Fruit fly (Drosophila melanogaster): ENCODE measurements around the gene Osi1.

The Osi1 gene

dm6 chr3R:6182511-6182910, 9.2 kb downstream of the Osi1 start (continued):
- TF ChIP-seq CG17359 (tag; optimal IDR thresholded peaks at IDR 0.05) (no peak), Hr51 (GFP tag; optimal IDR thresholded peaks at IDR 0.05) (no peak), CG18764 (GFP tag; optimal IDR thresholded peaks at IDR 0.05) (peak; percentile 5), CG6854 (GFP tag; optimal IDR thresholded peaks at IDR 0.05) (no peak), slbo (GFP tag; IDR thresholded peaks at IDR 0.05) (no peak), CG8290 (GFP tag; optimal IDR thresholded peaks at IDR 0.05) (no peak), CG8290 (tag; optimal IDR thresholded peaks at IDR 0.05) (no peak), CG10959 (GFP tag; IDR thresholded peaks at IDR 0.05) (no peak), bigmax (GFP tag; optimal IDR thresholded peaks at IDR 0.05) (no peak), CG2120 (GFP tag; optimal IDR thresholded peaks at IDR 0.05) (no peak), bcd (GFP tag; optimal IDR thresholded peaks at IDR 0.05) (no peak), Hr78 (GFP tag; optimal IDR thresholded peaks at IDR 0.05) (no peak), br (optimal IDR thresholded peaks at IDR 0.05) (no peak), Abd-B (GFP tag; optimal IDR thresholded peaks at IDR 0.05) (no peak), CG6175 (GFP tag; IDR thresholded peaks at IDR 0.05) (no peak), CG32772 (GFP tag; IDR thresholded peaks at IDR 0.05) (no peak), tx (GFP tag; optimal IDR thresholded peaks at IDR 0.05) (no peak), Sox100B (GFP tag; optimal IDR thresholded peaks at IDR 0.05) (peak; percentile 18), jigr1 (GFP tag; IDR thresholded peaks at IDR 0.05) (no peak), Xbp1 (GFP tag; optimal IDR thresholded peaks at IDR 0.05) (no peak), odd (GFP tag; optimal IDR thresholded peaks at IDR 0.05) (peak; percentile 29), ken (GFP tag; IDR thresholded peaks at IDR 0.05) (no peak), Lpt (GFP tag; optimal IDR thresholded peaks at IDR 0.05) (no peak), CG9817 (tag; optimal IDR thresholded peaks at IDR 0.05) (no peak), CG8359 (GFP tag; optimal IDR thresholded peaks at IDR 0.05; ENCODE audit: borderline replicate concordance) (no peak), ttk (GFP tag; IDR thresholded peaks at IDR 0.05) (0 out of 2 replicates have a peak, but pooled peaks have one; percentile 12), CG12769 (tag; optimal IDR thresholded peaks at IDR 0.05) (no peak), CG2875 (GFP tag; optimal IDR thresholded peaks at IDR 0.05) (peak; percentile 46), inv (GFP tag; IDR thresholded peaks at IDR 0.05; ENCODE audit: partially characterized antibody) (no peak), HLHmδ (GFP tag; optimal IDR thresholded peaks at IDR 0.05) (no peak), BtbVII (GFP tag; optimal IDR thresholded peaks at IDR 0.05) (peak; percentile 40), fd64A (GFP tag; optimal IDR thresholded peaks at IDR 0.05) (peak; percentile 49), sens-2 (GFP tag; IDR thresholded peaks at IDR 0.05) (no peak), dpn (GFP tag; optimal IDR thresholded peaks at IDR 0.05) (peak in 1 of 2 experiments; percentile 16), unpg (GFP tag; optimal IDR thresholded peaks at IDR 0.05) (peak; percentile 21), fd3F (GFP tag; optimal IDR thresholded peaks at IDR 0.05) (no peak), gcm2 (GFP tag; optimal IDR thresholded peaks at IDR 0.05) (no peak), CG33213 (GFP tag; optimal IDR thresholded peaks at IDR 0.05) (no peak), CG15696 (tag; optimal IDR thresholded peaks at IDR 0.05) (no peak), tin (GFP tag; optimal IDR thresholded peaks at IDR 0.05) (no peak), Asciz (GFP tag; optimal IDR thresholded peaks at IDR 0.05) (peak; percentile 45), Poxn (GFP tag; IDR thresholded peaks at IDR 0.05) (no peak), E2f1 (GFP tag; IDR thresholded peaks at IDR 0.05) (no peak), Tbp (GFP tag; optimal IDR thresholded peaks at IDR 0.05) (no peak), CG13123 (GFP tag; optimal IDR thresholded peaks at IDR 0.05) (no peak), mirr (GFP tag; optimal IDR thresholded peaks at IDR 0.05) (no peak), CG2678 (tag; optimal IDR thresholded peaks at IDR 0.05) (peak; percentile 57), CG31388 (GFP tag; optimal IDR thresholded peaks at IDR 0.05) (no peak), Opbp (GFP tag; IDR thresholded peaks at IDR 0.05; ENCODE audit: partially characterized antibody) (no peak), CG7963 (GFP tag; IDR thresholded peaks at IDR 0.05; ENCODE audit: partially characterized antibody) (no peak), Hmr (GFP tag; optimal IDR thresholded peaks at IDR 0.05) (peak; percentile 44), CG6689 (GFP tag; IDR thresholded peaks at IDR 0.05) (no peak)
